Worm (Caenorhabditis elegans) whole organism, L1 larva: ENCODE data around the gene clec-146.

ENCODE experiments used
- alr-1 ChIP-seq: fragments of 200-800 bp; sonication (Bioruptor generic); optimal IDR thresholded peaks from 2 replicates; lab custom pipeline; 2018; ENCODE audit warnings: borderline replicate concordance, mild to moderate bottlenecking, missing genetic modification characterization, missing compliant biosample characterization
- ama-1 ChIP-seq: fragments of 150-350 bp; optimal IDR thresholded peaks from 2 replicates; lab custom pipeline; 2014
- ceh-82 ChIP-seq, 3 experiments: fragments of 150-350 bp in 1 of 3; sonication (generic microtip) in 2 of 3; optimal IDR thresholded peaks; 2 replicates each; lab custom pipeline; 2014 to 2017; ENCODE audit warnings: missing biosample characterization in 3 of 3, missing genetic modification characterization in 3 of 3
- dsc-1 ChIP-seq: sonication (generic microtip); optimal IDR thresholded peaks from 2 replicates; lab custom pipeline; 2016; ENCODE audit warnings: mild to moderate bottlenecking, missing genetic modification characterization, missing compliant biosample characterization
- elt-3 ChIP-seq, 6 experiments: fragments of 150-350 bp in 1 of 6; sonication (generic microtip); optimal IDR thresholded peaks; 2 replicates each; lab custom pipeline; 2017 to 2018; ENCODE audit warnings: missing biosample characterization in 6 of 6, missing genetic modification characterization in 6 of 6, inconsistent platforms in 1 of 6
- hlh-4 ChIP-seq: sonication (generic microtip); optimal IDR thresholded peaks from 2 replicates; lab custom pipeline; 2016; ENCODE audit warnings: mild to moderate bottlenecking, missing genetic modification characterization, missing compliant biosample characterization
- jun-1 ChIP-seq: fragments of 150-350 bp; optimal IDR thresholded peaks from 2 replicates; lab custom pipeline; 2014; ENCODE audit warnings: missing biosample characterization, missing genetic modification reagents, missing genetic modification characterization
- nhr-237 ChIP-seq: fragments of 150-350 bp; optimal IDR thresholded peaks from 2 replicates; lab custom pipeline; 2014; ENCODE audit warnings: missing biosample characterization, missing genetic modification characterization
- nhr-28 ChIP-seq: fragments of 150-350 bp; optimal IDR thresholded peaks from 2 replicates; lab custom pipeline; 2014; ENCODE audit warnings: missing biosample characterization, missing genetic modification characterization
- nhr-90 ChIP-seq: sonication (generic microtip); optimal IDR thresholded peaks from 2 replicates; lab custom pipeline; 2016; ENCODE audit warnings: mild to moderate bottlenecking, missing genetic modification characterization, missing compliant biosample characterization; ENCODE audit not compliant: poor library complexity
- vab-15 ChIP-seq: sonication (generic microtip); optimal IDR thresholded peaks from 2 replicates; lab custom pipeline; 2017; ENCODE audit warnings: missing genotype, mild to moderate bottlenecking, missing genetic modification characterization, missing compliant biosample characterization
- zag-1 ChIP-seq: fragments of 150-350 bp; optimal IDR thresholded peaks from 2 replicates; lab custom pipeline; 2014; ENCODE audit warnings: missing biosample characterization, missing genetic modification characterization

DNA sequence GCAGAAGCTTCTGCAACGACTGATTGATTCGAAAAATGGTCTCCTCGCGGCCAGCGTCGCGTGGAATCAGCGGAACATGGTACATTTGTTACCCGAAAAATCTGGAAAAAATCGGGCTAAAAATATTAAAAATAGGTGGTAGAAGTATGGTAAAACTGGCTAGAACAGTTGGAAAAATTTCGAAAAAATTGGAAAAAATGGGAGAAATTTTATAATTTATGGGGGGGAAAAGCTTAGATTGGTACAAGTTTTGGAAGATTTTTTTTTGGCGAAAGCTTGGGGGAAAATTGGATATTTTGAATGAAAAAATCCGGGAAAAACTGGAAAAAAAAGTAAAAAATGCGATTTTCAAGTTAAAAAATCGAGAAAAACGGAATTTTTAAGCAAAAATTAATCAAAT lies 46.0 kb downstream of the clec-146 start, which contains the start of gene ddl-2:
- TF ChIP-seq ceh-82 (tag; optimal IDR thresholded peaks at IDR 0.05; lab: Kevin White, UChicago) (no peak), elt-3 (tag; optimal IDR thresholded peaks at IDR 0.05; lab: Kevin White, UChicago) (no peak), zag-1 (tag; lab: Kevin White, UChicago) (no peak), alr-1 (no peak), ama-1 (no peak), nhr-90 (tag; lab: Kevin White, UChicago) (no peak), hlh-4 (tag; lab: Kevin White, UChicago) (no peak), jun-1 (no peak), nhr-28 (tag; lab: Kevin White, UChicago) (no peak), nhr-237 (no peak), dsc-1 (tag; lab: Kevin White, UChicago) (no peak), vab-15 (tag; lab: Kevin White, UChicago) (no peak)
